Worm (Caenorhabditis elegans): Measurements from ENCODE around the gene cyp-37A1.

- no peak for TF ChIP-seq dpl-1 (GFP tag; optimal IDR thresholded peaks at IDR 0.05)
- no peak for TF ChIP-seq lin-39 (tag; optimal IDR thresholded peaks at IDR 0.05)
- no peak for TF ChIP-seq fkh-8 (tag; optimal IDR thresholded peaks at IDR 0.05)
- TF ChIP-seq ets-5 (GFP tag; IDR thresholded peaks at IDR 0.05): no peak
- no peak for TF ChIP-seq nhr-237 (tag; optimal IDR thresholded peaks at IDR 0.05)
- TF ChIP-seq efl-3 (GFP tag; optimal IDR thresholded peaks at IDR 0.05): no peak
- no peak for TF ChIP-seq nhr-20 (tag; optimal IDR thresholded peaks at IDR 0.05)
- TF ChIP-seq unc-62 (GFP tag; optimal IDR thresholded peaks at IDR 0.05): no peak
Measured at ce11 chrII:14008359-14008758, 8.4 kb downstream of the cyp-37A1 start, which contains the start of gene F01D5.7.

All from whole organism, L1 larva.